Fruit fly (Drosophila melanogaster): ENCODE results near the gene REPTOR-BP.

REPTOR-BP gene

dm6 chr2L:10250441-10250847 lies 13.5 kb upstream of the REPTOR-BP start, which contains the start of the genes bsk and CG31717 (continued):
- TF ChIP-seq chinmo (GFP tag; IDR thresholded peaks at IDR 0.05; ENCODE audit: partially characterized antibody) = no peak
- no peak for TF ChIP-seq CrebB (tag; optimal IDR thresholded peaks at IDR 0.05)
- no peak for TF ChIP-seq da (GFP tag; optimal IDR thresholded peaks at IDR 0.05)
- no peak for TF ChIP-seq CG6813 (GFP tag; optimal IDR thresholded peaks at IDR 0.05)
- peak in 1 of 2 experiments; percentile 12 for TF ChIP-seq dpn (GFP tag; optimal IDR thresholded peaks at IDR 0.05)
- no peak for TF ChIP-seq esg (GFP tag; conservative IDR thresholded peaks at IDR 0.05)
- no peak for TF ChIP-seq yki (optimal IDR thresholded peaks at IDR 0.05)
- TF ChIP-seq B-H2 (GFP tag; optimal IDR thresholded peaks at IDR 0.05) = peak; percentile 5
- TF ChIP-seq Antp (GFP tag; optimal IDR thresholded peaks at IDR 0.05) = no peak
- TF ChIP-seq sob (GFP tag; IDR thresholded peaks at IDR 0.05) = no peak
- no peak for TF ChIP-seq CG13123 (GFP tag; optimal IDR thresholded peaks at IDR 0.05)
- TF ChIP-seq CG9876 (GFP tag; optimal IDR thresholded peaks at IDR 0.05) = no peak
- TF ChIP-seq tna (GFP tag; IDR thresholded peaks at IDR 0.05; ENCODE audit: partially characterized antibody) = no peak
- TF ChIP-seq tx (GFP tag; optimal IDR thresholded peaks at IDR 0.05) = no peak
- no peak for TF ChIP-seq tap (tag; optimal IDR thresholded peaks at IDR 0.05)
- peak; percentile 34; the same call in 1 of the 2 replicates for TF ChIP-seq Bgb (GFP tag; IDR thresholded peaks at IDR 0.05; ENCODE audit: partially characterized antibody)
- peak; percentile 71 for TF ChIP-seq Dref (GFP tag; IDR thresholded peaks at IDR 0.05)
- TF ChIP-seq chm (GFP tag; IDR thresholded peaks at IDR 0.05) = no peak
- peak; percentile 82 for TF ChIP-seq trem (tag; optimal IDR thresholded peaks at IDR 0.05)
- TF ChIP-seq CG17361 (GFP tag; IDR thresholded peaks at IDR 0.05) = no peak
- no peak for TF ChIP-seq CG8089 (GFP tag; optimal IDR thresholded peaks at IDR 0.05)
- peak; percentile 65 for TF ChIP-seq MBD-R2 (GFP tag; IDR thresholded peaks at IDR 0.05)
- TF ChIP-seq CG18011 (GFP tag; optimal IDR thresholded peaks at IDR 0.05) = no peak
- no peak for TF ChIP-seq ac (GFP tag; optimal IDR thresholded peaks at IDR 0.05)
- no peak for TF ChIP-seq CG2120 (GFP tag; optimal IDR thresholded peaks at IDR 0.05)
- no peak for TF ChIP-seq mirr (GFP tag; optimal IDR thresholded peaks at IDR 0.05)
- TF ChIP-seq Gug (GFP tag; IDR thresholded peaks at IDR 0.05) = no peak
- no peak; the same call in 1 of the 2 replicates for TF ChIP-seq amos (GFP tag; IDR thresholded peaks at IDR 0.05; ENCODE audit: partially characterized antibody)
- peak; percentile 46 for TF ChIP-seq phol (tag; optimal IDR thresholded peaks at IDR 0.05)
- TF ChIP-seq fd3F (GFP tag; optimal IDR thresholded peaks at IDR 0.05) = no peak
- no peak for TF ChIP-seq ro (GFP tag; IDR thresholded peaks at IDR 0.05)
- no peak for TF ChIP-seq CG10959 (GFP tag; IDR thresholded peaks at IDR 0.05)
- no peak for TF ChIP-seq dmrt99B (tag; optimal IDR thresholded peaks at IDR 0.05)
- no peak; the same call in 2 of the 3 replicates for TF ChIP-seq zen2 (GFP tag; IDR thresholded peaks at IDR 0.05; ENCODE audit: partially characterized antibody)
- TF ChIP-seq CG5180 (GFP tag; optimal IDR thresholded peaks at IDR 0.05) = no peak
- peak; percentile 60 for TF ChIP-seq nmo (GFP tag; optimal IDR thresholded peaks at IDR 0.05)
- peak; percentile 60 for TF ChIP-seq Kr (GFP tag; optimal IDR thresholded peaks at IDR 0.05)
- TF ChIP-seq Sin3A (optimal IDR thresholded peaks at IDR 0.05) = peak; percentile 19
- TF ChIP-seq CG17612 (GFP tag; IDR thresholded peaks at IDR 0.05) = no peak
- peak; percentile 55 for TF ChIP-seq CG8290 (GFP tag; optimal IDR thresholded peaks at IDR 0.05)
- TF ChIP-seq CG8290 (tag; optimal IDR thresholded peaks at IDR 0.05) = no peak
- no peak for TF ChIP-seq Fer2 (tag; optimal IDR thresholded peaks at IDR 0.05)
- no peak for TF ChIP-seq NK7.1 (GFP tag; optimal IDR thresholded peaks at IDR 0.05)
- no peak for TF ChIP-seq sna (GFP tag; IDR thresholded peaks at IDR 0.05; ENCODE audit: partially characterized antibody)
- no peak for TF ChIP-seq h (optimal IDR thresholded peaks at IDR 0.05)
- TF ChIP-seq repo (GFP tag; optimal IDR thresholded peaks at IDR 0.05) = no peak
- peak; percentile 97 for TF ChIP-seq CG30020 (tag; optimal IDR thresholded peaks at IDR 0.05)
- TF ChIP-seq luna (GFP tag; optimal IDR thresholded peaks at IDR 0.05) = no peak
- no peak for TF ChIP-seq ash1 (GFP tag; optimal IDR thresholded peaks at IDR 0.05)
- no peak for TF ChIP-seq dm (GFP tag; optimal IDR thresholded peaks at IDR 0.05)
- no peak for TF ChIP-seq Meics (GFP tag; optimal IDR thresholded peaks at IDR 0.05)
- TF ChIP-seq CG2116 (GFP tag; optimal IDR thresholded peaks at IDR 0.05) = peak; percentile 78
- no peak for TF ChIP-seq CG14965 (GFP tag; optimal IDR thresholded peaks at IDR 0.05; ENCODE audit: borderline replicate concordance)
